Fruit fly (Drosophila melanogaster): Measurements from ENCODE around the gene CG8312.

DNA sequence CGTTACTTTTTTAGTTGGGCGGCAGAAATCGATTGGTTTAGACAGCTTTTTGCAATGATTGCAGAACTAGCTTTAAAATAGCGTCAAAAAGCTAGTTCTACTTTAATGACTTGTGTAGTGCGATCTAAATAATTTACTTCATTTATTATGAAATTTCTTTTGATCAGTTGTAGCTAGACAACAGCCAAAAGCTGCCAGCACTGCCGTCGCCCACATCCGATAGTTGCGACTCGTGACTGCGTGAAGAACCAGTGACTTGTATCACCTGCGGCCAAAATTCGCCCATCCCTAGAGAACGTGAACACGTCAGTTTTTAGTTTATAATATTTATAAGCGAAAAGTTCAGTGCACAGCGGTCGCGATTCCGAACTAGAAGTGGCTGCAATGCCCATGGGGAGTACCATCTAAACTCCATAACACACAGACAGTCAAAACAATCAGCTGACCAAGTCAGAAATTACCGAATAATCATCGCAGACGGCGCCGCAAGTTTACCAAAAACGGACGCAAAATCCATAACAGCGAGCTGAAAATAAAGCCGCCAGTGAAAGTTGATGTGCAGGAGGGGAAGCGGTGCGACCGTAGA is 4.4 kb upstream of the CG8312 start, which contains the start of gene P58IPK:
- TF ChIP-seq toe (GFP tag; optimal IDR thresholded peaks at IDR 0.05) (peak; percentile 86), bab1 (GFP tag; optimal IDR thresholded peaks at IDR 0.05) (peak; percentile 45), Crg-1 (GFP tag; optimal IDR thresholded peaks at IDR 0.05) (no peak), pad (GFP tag; optimal IDR thresholded peaks at IDR 0.05) (peak; percentile 51), Hr96 (GFP tag; optimal IDR thresholded peaks at IDR 0.05) (no peak), CG7045 (GFP tag; optimal IDR thresholded peaks at IDR 0.05) (peak; percentile 10), cic (GFP tag; optimal IDR thresholded peaks at IDR 0.05) (peak; percentile 46), kay (GFP tag; ENCODE audit: borderline replicate concordance) (no peak), CG11617 (GFP tag; optimal IDR thresholded peaks at IDR 0.05) (peak; percentile 45), ovo (GFP tag; optimal IDR thresholded peaks at IDR 0.05) (no peak), CG14711 (tag; optimal IDR thresholded peaks at IDR 0.05) (peak; percentile 49), CG12768 (GFP tag; optimal IDR thresholded peaks at IDR 0.05) (peak; percentile 14), cnc (optimal IDR thresholded peaks at IDR 0.05) (no peak), CG33017 (tag; optimal IDR thresholded peaks at IDR 0.05) (peak; percentile 15)
